Fruit fly (Drosophila melanogaster) whole organism: ENCODE results near the gene CG42795.

Experiments used
- CG8478 ChIP-seq: fragments of >200 bp; optimal IDR thresholded peaks from 2 replicates; lab custom pipeline; 2018; ENCODE audit warnings: inconsistent platforms
- Dll ChIP-seq: fragments of >200 bp; optimal IDR thresholded peaks from 2 replicates; lab custom pipeline; 2017
- EcR ChIP-seq, 2 experiments: fragments of >200 bp; optimal IDR thresholded peaks; 2 replicates each; lab custom pipeline; 2017; ENCODE audit warnings: missing biosample characterization in 2 of 2, missing genetic modification characterization in 2 of 2, missing genetic modification reagents in 2 of 2
- pan ChIP-seq: fragments of >200 bp; optimal IDR thresholded peaks from 2 replicates; lab custom pipeline; 2017
- psq ChIP-seq: fragments of >200 bp; optimal IDR thresholded peaks from 2 replicates; lab custom pipeline; 2017
- usp ChIP-seq: fragments of >200 bp; optimal IDR thresholded peaks from 2 replicates; lab custom pipeline; 2017; ENCODE audit warnings: missing biosample characterization, missing genetic modification characterization, mixed read lengths

The CG42795 gene

DNA sequence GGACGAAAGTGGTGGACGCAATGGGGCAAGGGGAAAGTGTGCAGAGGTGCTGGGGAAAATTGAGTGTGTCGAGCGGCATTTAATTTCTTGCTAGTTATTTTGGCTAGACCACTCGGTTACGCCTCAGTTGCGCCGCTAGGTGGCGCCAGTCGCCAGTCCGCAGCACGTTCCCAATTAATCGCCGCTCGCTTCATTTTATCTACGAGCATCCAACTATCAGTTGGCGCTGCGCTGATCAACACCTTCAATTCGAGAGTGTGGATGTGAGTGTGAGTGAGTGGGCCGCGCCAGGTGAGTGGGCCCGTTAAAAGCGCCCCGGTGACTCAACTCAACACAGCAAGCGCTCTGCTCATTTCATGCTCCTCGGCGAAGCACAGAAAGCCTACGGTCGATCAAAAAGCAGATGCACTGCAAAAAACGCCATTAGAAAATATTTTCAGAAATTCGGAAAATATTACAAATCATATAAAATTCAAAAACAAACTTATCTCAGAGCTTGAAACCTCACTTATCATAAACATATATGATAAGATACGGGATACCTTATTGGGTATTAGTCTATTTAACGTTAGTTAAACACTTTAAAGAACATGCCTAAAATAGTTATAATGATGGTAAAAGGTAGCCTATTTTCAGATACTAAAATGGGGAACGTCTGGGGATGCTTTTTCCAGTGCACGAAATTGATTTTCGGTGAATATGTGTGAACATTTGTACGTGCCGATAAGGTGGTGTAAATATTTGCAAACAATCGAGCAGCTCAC lies 42.8 kb downstream of the CG42795 start:
- TF ChIP-seq usp (no peak), Dll (lab: Kevin White, UChicago) (no peak), EcR (GFP tag; optimal IDR thresholded peaks at IDR 0.05; lab: Kevin White, UChicago) (no peak), CG8478 (lab: Kevin White, UChicago) (no peak), psq (lab: Kevin White, UChicago) (no peak), pan (no peak)

dm6 chr3R:10268865-10269442 lies 43.5 kb downstream of the CG42795 start:
- TF ChIP-seq Dll (lab: Kevin White, UChicago): no peak
- TF ChIP-seq EcR (GFP tag; optimal IDR thresholded peaks at IDR 0.05; lab: Kevin White, UChicago): no peak
- no peak for TF ChIP-seq usp
- TF ChIP-seq pan: no peak
- TF ChIP-seq psq (lab: Kevin White, UChicago): no peak
- TF ChIP-seq CG8478 (lab: Kevin White, UChicago): no peak

- TF ChIP-seq usp: no peak
- TF ChIP-seq EcR (GFP tag; optimal IDR thresholded peaks at IDR 0.05; lab: Kevin White, UChicago): no peak
- TF ChIP-seq CG8478 (lab: Kevin White, UChicago): no peak
- TF ChIP-seq psq (lab: Kevin White, UChicago): no peak
- TF ChIP-seq pan: no peak
- no peak for TF ChIP-seq Dll (lab: Kevin White, UChicago)
Measured at dm6 chr3R:10269921-10270431, 44.5 kb downstream of the CG42795 start.

dm6 chr3R:10272695-10273094 lies 47.2 kb downstream of the CG42795 start:
- TF ChIP-seq psq (lab: Kevin White, UChicago): no peak
- no peak for TF ChIP-seq CG8478 (lab: Kevin White, UChicago)
- TF ChIP-seq usp: no peak
- no peak for TF ChIP-seq Dll (lab: Kevin White, UChicago)

DNA sequence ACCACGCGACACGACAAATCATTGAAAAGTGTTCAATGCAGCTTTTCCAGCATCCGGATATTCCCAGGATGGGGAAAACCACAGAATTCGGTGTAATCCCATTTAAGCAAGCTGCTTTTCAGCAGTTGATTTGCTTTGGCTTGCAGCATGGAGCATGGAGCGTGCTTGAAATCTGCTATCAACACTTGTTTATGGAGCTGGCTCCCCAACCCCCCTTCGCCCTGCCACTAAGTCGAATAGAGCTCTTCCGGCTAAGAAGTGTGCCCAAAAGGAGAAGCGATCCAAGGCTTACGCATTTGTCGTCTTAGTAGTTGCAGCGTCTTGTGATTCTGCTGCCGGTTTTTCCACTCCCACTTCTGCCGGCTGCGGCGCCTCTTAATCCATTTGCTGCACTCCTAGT lies 48.8 kb downstream of the CG42795 start:
- TF ChIP-seq pan (no peak), CG8478 (lab: Kevin White, UChicago) (no peak), Dll (lab: Kevin White, UChicago) (no peak), usp (no peak), EcR (GFP tag; optimal IDR thresholded peaks at IDR 0.05; lab: Kevin White, UChicago) (no peak), psq (lab: Kevin White, UChicago) (no peak)

DNA sequence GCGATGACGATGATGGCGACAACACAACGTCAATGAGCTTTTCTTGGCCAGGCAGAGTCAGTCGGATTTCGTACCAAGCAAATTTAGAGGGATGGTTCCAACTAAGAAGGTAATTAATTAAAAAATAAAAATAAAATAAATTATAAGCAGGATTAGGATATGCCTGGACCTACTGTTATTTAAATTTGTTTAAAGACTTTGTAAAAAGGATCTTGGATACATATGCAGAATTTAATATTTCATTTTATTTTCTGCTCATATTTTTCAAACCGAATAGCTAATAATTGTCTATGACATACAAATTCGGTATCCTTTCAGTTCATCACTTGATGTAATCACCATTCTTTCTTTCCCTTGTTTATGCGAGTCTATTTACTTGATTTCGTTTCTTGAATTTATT lies 49.3 kb downstream of the CG42795 start:
- TF ChIP-seq pan: no peak
- no peak for TF ChIP-seq Dll (lab: Kevin White, UChicago)
- TF ChIP-seq EcR (GFP tag; optimal IDR thresholded peaks at IDR 0.05; lab: Kevin White, UChicago): no peak
- TF ChIP-seq psq (lab: Kevin White, UChicago): no peak
- TF ChIP-seq usp: no peak
- TF ChIP-seq CG8478 (lab: Kevin White, UChicago): no peak

dm6 chr3R:10276002-10276401 lies 50.5 kb downstream of the CG42795 start:
- TF ChIP-seq usp (no peak), pan (no peak), Dll (lab: Kevin White, UChicago) (no peak), EcR (GFP tag; optimal IDR thresholded peaks at IDR 0.05; lab: Kevin White, UChicago) (no peak), psq (lab: Kevin White, UChicago) (no peak), CG8478 (lab: Kevin White, UChicago) (no peak)

dm6 chr3R:10282077-10282476 lies 56.6 kb downstream of the CG42795 start:
- TF ChIP-seq usp: no peak
- no peak for TF ChIP-seq CG8478 (lab: Kevin White, UChicago)
- no peak for TF ChIP-seq psq (lab: Kevin White, UChicago)
- TF ChIP-seq pan: no peak
- no peak for TF ChIP-seq Dll (lab: Kevin White, UChicago)
- no peak for TF ChIP-seq EcR (GFP tag; optimal IDR thresholded peaks at IDR 0.05; lab: Kevin White, UChicago)

- TF ChIP-seq pan: no peak
- TF ChIP-seq Dll (lab: Kevin White, UChicago): no peak
- no peak for TF ChIP-seq EcR (GFP tag; optimal IDR thresholded peaks at IDR 0.05; lab: Kevin White, UChicago)
- TF ChIP-seq psq (lab: Kevin White, UChicago): no peak
- no peak for TF ChIP-seq CG8478 (lab: Kevin White, UChicago)
- TF ChIP-seq usp: no peak
Measured at dm6 chr3R:10283114-10283513, 57.6 kb downstream of the CG42795 start.

DNA sequence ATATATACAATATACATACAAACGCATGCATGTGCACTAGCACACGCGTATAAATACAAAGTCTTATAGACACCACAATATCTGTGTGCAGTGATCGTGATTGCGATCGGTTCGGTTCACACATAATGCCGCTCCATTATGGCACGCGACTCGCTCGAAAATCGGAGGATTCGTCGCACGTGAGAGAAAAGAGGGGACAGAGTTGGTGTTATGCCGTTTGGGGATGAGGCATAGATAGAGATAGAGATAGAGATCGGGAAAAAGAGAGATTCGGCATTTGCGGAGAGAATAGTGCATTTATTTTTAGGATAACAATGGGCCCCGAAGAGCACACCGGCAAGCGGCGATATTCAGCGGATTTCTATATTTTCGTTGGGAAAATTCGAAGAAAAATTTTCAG lies 58.7 kb downstream of the CG42795 start:
- TF ChIP-seq CG8478 (lab: Kevin White, UChicago): no peak
- TF ChIP-seq psq (lab: Kevin White, UChicago): no peak
- no peak for TF ChIP-seq EcR (GFP tag; optimal IDR thresholded peaks at IDR 0.05; lab: Kevin White, UChicago)
- TF ChIP-seq Dll (lab: Kevin White, UChicago): no peak
- no peak for TF ChIP-seq usp
- TF ChIP-seq pan: no peak
